Fruit fly (Drosophila melanogaster): ENCODE results near the gene CG7920.

CG7920 gene

dm6 chr3R:29983073-29983544, 32.0 kb downstream of the CG7920 start, which contains the start of gene CG7896 (continued):
- TF ChIP-seq CG10654 (GFP tag; optimal IDR thresholded peaks at IDR 0.05) (no peak), vnd (GFP tag; IDR thresholded peaks at IDR 0.05; ENCODE audit: partially characterized antibody) (no peak), tin (GFP tag; optimal IDR thresholded peaks at IDR 0.05) (peak; percentile 62), CG1233 (GFP tag; optimal IDR thresholded peaks at IDR 0.05) (peak; percentile 13), fru (optimal IDR thresholded peaks at IDR 0.05) (no peak), tup (GFP tag; optimal IDR thresholded peaks at IDR 0.05) (no peak), jumu (GFP tag; optimal IDR thresholded peaks at IDR 0.05) (no peak), cato (GFP tag; optimal IDR thresholded peaks at IDR 0.05; ENCODE audit: borderline replicate concordance) (no peak), NK7.1 (GFP tag; optimal IDR thresholded peaks at IDR 0.05) (no peak), MBD-R2 (GFP tag; IDR thresholded peaks at IDR 0.05) (peak; percentile 51; the same call in 1 of the 2 replicates), Vsx1 (GFP tag; optimal IDR thresholded peaks at IDR 0.05) (peak; percentile 3), Ptx1 (GFP tag; IDR thresholded peaks at IDR 0.05) (peak; percentile 88), CG8388 (GFP tag; optimal IDR thresholded peaks at IDR 0.05) (peak; percentile 46), CG4424 (GFP tag; optimal IDR thresholded peaks at IDR 0.05) (peak; percentile 69), CG16863 (GFP tag; optimal IDR thresholded peaks at IDR 0.05) (no peak), otp (GFP tag; IDR thresholded peaks at IDR 0.05) (peak; percentile 59; the same call in 1 of the 3 replicates), slou (GFP tag; optimal IDR thresholded peaks at IDR 0.05) (peak; percentile 62), nmo (GFP tag; optimal IDR thresholded peaks at IDR 0.05) (peak; percentile 89), CG14667 (GFP tag; IDR thresholded peaks at IDR 0.05) (peak; percentile 66; the same call in 1 of the 2 replicates), CG11093 (GFP tag; IDR thresholded peaks at IDR 0.05) (peak; percentile 78), cg (GFP tag; optimal IDR thresholded peaks at IDR 0.05) (no peak), CG3281 (GFP tag; optimal IDR thresholded peaks at IDR 0.05) (peak; percentile 70), crc (GFP tag; optimal IDR thresholded peaks at IDR 0.05) (no peak), CG17568 (GFP tag; optimal IDR thresholded peaks at IDR 0.05) (no peak), gfzf (GFP tag; optimal IDR thresholded peaks at IDR 0.05) (no peak), abd-A (tag; optimal IDR thresholded peaks at IDR 0.05) (no peak), Mes4 (GFP tag; optimal IDR thresholded peaks at IDR 0.05) (no peak), gce (GFP tag; IDR thresholded peaks at IDR 0.05) (peak; percentile 69; the same call in 1 of the 3 replicates), ci (GFP tag; IDR thresholded peaks at IDR 0.05) (peak; percentile 58; the same call in 1 of the 3 replicates), CG31388 (GFP tag; optimal IDR thresholded peaks at IDR 0.05) (no peak), CG7745 (tag; optimal IDR thresholded peaks at IDR 0.05) (no peak), CG14014 (GFP tag; IDR thresholded peaks at IDR 0.05) (peak; percentile 69), ab (GFP tag; optimal IDR thresholded peaks at IDR 0.05) (no peak), CG12071 (GFP tag; optimal IDR thresholded peaks at IDR 0.05) (peak; percentile 27), CG8281 (tag; optimal IDR thresholded peaks at IDR 0.05) (peak; percentile 29), ash1 (GFP tag; optimal IDR thresholded peaks at IDR 0.05) (no peak), trem (tag; optimal IDR thresholded peaks at IDR 0.05) (peak; percentile 28), CG1602 (GFP tag; optimal IDR thresholded peaks at IDR 0.05) (peak; percentile 63), H15 (GFP tag; IDR thresholded peaks at IDR 0.05) (peak; percentile 55), nau (GFP tag; optimal IDR thresholded peaks at IDR 0.05) (peak; percentile 38), CG8765 (GFP tag; IDR thresholded peaks at IDR 0.05) (peak; percentile 40; the same call in 1 of the 2 replicates), sim (GFP tag; IDR thresholded peaks at IDR 0.05) (no peak), dysf (GFP tag; IDR thresholded peaks at IDR 0.05) (peak; percentile 92), CG7839 (tag; optimal IDR thresholded peaks at IDR 0.05) (peak; percentile 71), CG34224 (GFP tag; IDR thresholded peaks at IDR 0.05; ENCODE audit: partially characterized antibody) (no peak), sc (optimal IDR thresholded peaks at IDR 0.05) (no peak), sc (GFP tag; optimal IDR thresholded peaks at IDR 0.05) (peak; percentile 18), exex (tag; optimal IDR thresholded peaks at IDR 0.05) (peak; percentile 13), CG10543 (GFP tag; optimal IDR thresholded peaks at IDR 0.05) (peak; percentile 74), CG33557 (GFP tag; optimal IDR thresholded peaks at IDR 0.05) (peak; percentile 61), cas (GFP tag; IDR thresholded peaks at IDR 0.05) (0 out of 2 replicates have a peak, but pooled peaks have one; percentile 14)
